Worm (Caenorhabditis elegans): ENCODE measurements around the gene lcmt-1.

The lcmt-1 gene

ce11 chrIII:4378600-4379293, 35.5 kb downstream of the lcmt-1 start:
- TF ChIP-seq B0310.2 (tag; optimal IDR thresholded peaks at IDR 0.05): peak; percentile 71
- peak; percentile 70; the same call in 1 of the 2 replicates for TF ChIP-seq sea-1 (GFP tag; conservative IDR thresholded peaks at IDR 0.05)
- peak; percentile 66 for TF ChIP-seq ceh-36 (tag; optimal IDR thresholded peaks at IDR 0.05)
- peak; percentile 41 for TF ChIP-seq flt-1 (GFP tag; IDR thresholded peaks at IDR 0.05)
- TF ChIP-seq hnd-1 (tag; optimal IDR thresholded peaks at IDR 0.05): peak; percentile 36
- TF ChIP-seq tbx-37 (GFP tag; conservative IDR thresholded peaks at IDR 0.05): peak; percentile 67
- TF ChIP-seq F13C5.2 (tag; optimal IDR thresholded peaks at IDR 0.05): peak; percentile 47
- peak; percentile 91 for TF ChIP-seq hmg-4 (GFP tag; optimal IDR thresholded peaks at IDR 0.05)
- peak; percentile 75 for TF ChIP-seq scrt-1 (GFP tag; IDR thresholded peaks at IDR 0.05)
- TF ChIP-seq pes-1 (GFP tag; IDR thresholded peaks at IDR 0.05): peak; percentile 77
- peak; percentile 34 for TF ChIP-seq hmbx-1 (tag; optimal IDR thresholded peaks at IDR 0.05)
- TF ChIP-seq aly-1 (tag; optimal IDR thresholded peaks at IDR 0.05): peak; percentile 55

ce11 chrIII:4379717-4380116, 36.5 kb downstream of the lcmt-1 start, which contains the start of gene B0284.3:
Gene B0284.3, minus strand, starts transcription at chrIII:4379817.
- TF ChIP-seq ceh-36 (tag; optimal IDR thresholded peaks at IDR 0.05) (no peak), pes-1 (GFP tag; IDR thresholded peaks at IDR 0.05) (no peak), ets-7 (tag; optimal IDR thresholded peaks at IDR 0.05) (no peak), ama-1 (optimal IDR thresholded peaks at IDR 0.05) (no peak), B0310.2 (tag; optimal IDR thresholded peaks at IDR 0.05) (no peak), tbx-11 (GFP tag; IDR thresholded peaks at IDR 0.05) (no peak)

- no peak for TF ChIP-seq flt-1 (GFP tag; IDR thresholded peaks at IDR 0.05)
- TF ChIP-seq scrt-1 (GFP tag; IDR thresholded peaks at IDR 0.05): no peak
- TF ChIP-seq pes-1 (GFP tag; IDR thresholded peaks at IDR 0.05): no peak
- no peak for TF ChIP-seq tra-4 (tag; optimal IDR thresholded peaks at IDR 0.05)
- TF ChIP-seq F13C5.2 (tag; optimal IDR thresholded peaks at IDR 0.05): peak; percentile 11
- TF ChIP-seq ets-7 (tag; optimal IDR thresholded peaks at IDR 0.05): no peak
- TF ChIP-seq B0310.2 (tag; optimal IDR thresholded peaks at IDR 0.05): no peak
- TF ChIP-seq ceh-36 (tag; optimal IDR thresholded peaks at IDR 0.05): no peak
Measured at ce11 chrIII:4380835-4381234, 37.6 kb downstream of the lcmt-1 start.

- TF ChIP-seq aly-1 (tag; optimal IDR thresholded peaks at IDR 0.05): no peak
- no peak for TF ChIP-seq ama-1 (optimal IDR thresholded peaks at IDR 0.05)
- TF ChIP-seq ceh-13 (GFP tag; optimal IDR thresholded peaks at IDR 0.05): no peak
- TF ChIP-seq B0310.2 (tag; optimal IDR thresholded peaks at IDR 0.05): no peak
- TF ChIP-seq pes-1 (GFP tag; IDR thresholded peaks at IDR 0.05): no peak
- no peak for TF ChIP-seq scrt-1 (GFP tag; IDR thresholded peaks at IDR 0.05)
- TF ChIP-seq ceh-36 (tag; optimal IDR thresholded peaks at IDR 0.05): no peak
- TF ChIP-seq hmg-4 (GFP tag; optimal IDR thresholded peaks at IDR 0.05): no peak
- no peak for TF ChIP-seq tbx-37 (GFP tag; conservative IDR thresholded peaks at IDR 0.05)
- no peak for TF ChIP-seq F13C5.2 (tag; optimal IDR thresholded peaks at IDR 0.05)
- no peak for TF ChIP-seq hmbx-1 (tag; optimal IDR thresholded peaks at IDR 0.05)
- no peak for TF ChIP-seq sea-1 (GFP tag; conservative IDR thresholded peaks at IDR 0.05)
- TF ChIP-seq tra-4 (tag; optimal IDR thresholded peaks at IDR 0.05): no peak
- no peak for TF ChIP-seq flt-1 (GFP tag; IDR thresholded peaks at IDR 0.05)
- no peak for TF ChIP-seq ets-7 (tag; optimal IDR thresholded peaks at IDR 0.05)
- no peak for TF ChIP-seq hnd-1 (tag; optimal IDR thresholded peaks at IDR 0.05)
- TF ChIP-seq tbx-11 (GFP tag; IDR thresholded peaks at IDR 0.05): no peak
Measured at ce11 chrIII:4381343-4381742, 38.1 kb downstream of the lcmt-1 start, which contains the start of gene pals-27. Gene pals-27, plus strand, starts transcription at chrIII:4381643.

- TF ChIP-seq hnd-1 (tag; optimal IDR thresholded peaks at IDR 0.05) (no peak), B0310.2 (tag; optimal IDR thresholded peaks at IDR 0.05) (no peak), tra-4 (tag; optimal IDR thresholded peaks at IDR 0.05) (no peak), aly-1 (tag; optimal IDR thresholded peaks at IDR 0.05) (no peak), F13C5.2 (tag; optimal IDR thresholded peaks at IDR 0.05) (no peak), scrt-1 (GFP tag; IDR thresholded peaks at IDR 0.05) (no peak)
Measured at ce11 chrIII:4382118-4382517, 38.9 kb downstream of the lcmt-1 start.

ce11 chrIII:4384487-4384886, 41.2 kb downstream of the lcmt-1 start, which contains the start of gene pals-28:
Gene pals-28, plus strand, starts transcription at chrIII:4384787.
- no peak for TF ChIP-seq ceh-13 (GFP tag; optimal IDR thresholded peaks at IDR 0.05)
- no peak for TF ChIP-seq ets-7 (tag; optimal IDR thresholded peaks at IDR 0.05)
- TF ChIP-seq hmg-4 (GFP tag; optimal IDR thresholded peaks at IDR 0.05): no peak
- TF ChIP-seq pes-1 (GFP tag; IDR thresholded peaks at IDR 0.05): no peak
- no peak for TF ChIP-seq ceh-36 (tag; optimal IDR thresholded peaks at IDR 0.05)
- TF ChIP-seq F13C5.2 (tag; optimal IDR thresholded peaks at IDR 0.05): no peak
- TF ChIP-seq hnd-1 (tag; optimal IDR thresholded peaks at IDR 0.05): no peak
- TF ChIP-seq flt-1 (GFP tag; IDR thresholded peaks at IDR 0.05): no peak
- no peak for TF ChIP-seq B0310.2 (tag; optimal IDR thresholded peaks at IDR 0.05)
- TF ChIP-seq hmbx-1 (tag; optimal IDR thresholded peaks at IDR 0.05): no peak
- no peak for TF ChIP-seq tra-4 (tag; optimal IDR thresholded peaks at IDR 0.05)
- no peak for TF ChIP-seq aly-1 (tag; optimal IDR thresholded peaks at IDR 0.05)
- no peak for TF ChIP-seq tbx-11 (GFP tag; IDR thresholded peaks at IDR 0.05)
- no peak for TF ChIP-seq ama-1 (optimal IDR thresholded peaks at IDR 0.05)
- TF ChIP-seq tbx-37 (GFP tag; conservative IDR thresholded peaks at IDR 0.05): no peak
- TF ChIP-seq sea-1 (GFP tag; conservative IDR thresholded peaks at IDR 0.05): no peak
- TF ChIP-seq scrt-1 (GFP tag; IDR thresholded peaks at IDR 0.05): no peak

- no peak for TF ChIP-seq ets-7 (tag; optimal IDR thresholded peaks at IDR 0.05)
- no peak for TF ChIP-seq F13C5.2 (tag; optimal IDR thresholded peaks at IDR 0.05)
- no peak for TF ChIP-seq tbx-11 (GFP tag; IDR thresholded peaks at IDR 0.05)
- TF ChIP-seq hmbx-1 (tag; optimal IDR thresholded peaks at IDR 0.05): no peak
- TF ChIP-seq hnd-1 (tag; optimal IDR thresholded peaks at IDR 0.05): no peak
- no peak for TF ChIP-seq tra-4 (tag; optimal IDR thresholded peaks at IDR 0.05)
- TF ChIP-seq scrt-1 (GFP tag; IDR thresholded peaks at IDR 0.05): no peak
- no peak for TF ChIP-seq pes-1 (GFP tag; IDR thresholded peaks at IDR 0.05)
- TF ChIP-seq ceh-13 (GFP tag; optimal IDR thresholded peaks at IDR 0.05): no peak
Measured at ce11 chrIII:4390421-4390820, 47.2 kb downstream of the lcmt-1 start.

All from whole organism, early embryonic.